Fruit fly (Drosophila melanogaster): ENCODE results near the gene CG12643.

dm6 chrX:10219039-10219438, 46.0 kb downstream of the CG12643 start, which contains the start of gene CG15308:
- no peak for TF ChIP-seq psq (optimal IDR thresholded peaks at IDR 0.05)
- TF ChIP-seq Myc (optimal IDR thresholded peaks at IDR 0.05), result no peak
